Fruit fly (Drosophila melanogaster) whole organism, prepupa: ENCODE results near the gene Rbcn-3A.

Source experiments
- Blimp-1 ChIP-seq: fragments of 200-800 bp; sonication (Bioruptor generic); optimal IDR thresholded peaks from 3 replicates; lab custom pipeline; 2017; ENCODE audit warnings: missing biosample characterization, missing genetic modification characterization, mild to moderate bottlenecking, moderate library complexity, missing genetic modification reagents
- CG10631 ChIP-seq: fragments of 200-800 bp; sonication (Bioruptor generic); optimal IDR thresholded peaks from 2 replicates; lab custom pipeline; 2016; ENCODE audit warnings: missing biosample characterization, missing genetic modification characterization
- CG10669 ChIP-seq: fragments of 200-800 bp; sonication (Bioruptor generic); optimal IDR thresholded peaks from 3 replicates; lab custom pipeline; 2018; ENCODE audit warnings: missing biosample characterization, mild to moderate bottlenecking, missing genetic modification characterization, moderate library complexity
- CG11294 ChIP-seq: fragments of 200-800 bp; sonication (Bioruptor generic); IDR thresholded peaks from 2 replicates; pipeline ENCODE4 v1.3.6; 2022; ENCODE audit warnings: missing biosample characterization, missing genetic modification characterization
- CG11902 ChIP-seq: fragments of 200-800 bp; sonication (Bioruptor generic); optimal IDR thresholded peaks from 3 replicates; lab custom pipeline; 2016; ENCODE audit warnings: missing biosample characterization, missing genetic modification characterization
- CG1621 ChIP-seq: fragments of 200-800 bp; sonication (Bioruptor generic); optimal IDR thresholded peaks from 3 replicates; lab custom pipeline; 2018; ENCODE audit warnings: missing biosample characterization, mild to moderate bottlenecking, missing genetic modification characterization
- CG3032 ChIP-seq: fragments of 200-800 bp; optimal IDR thresholded peaks from 2 replicates; lab custom pipeline; 2019; ENCODE audit warnings: missing biosample characterization, mild to moderate bottlenecking, missing genetic modification characterization, moderate library complexity
- CG32006 ChIP-seq: fragments of 200-800 bp; sonication (Bioruptor generic); optimal IDR thresholded peaks from 3 replicates; lab custom pipeline; 2017; ENCODE audit warnings: missing biosample characterization, mild to moderate bottlenecking, missing genetic modification characterization
- CG3919 ChIP-seq: fragments of 200-800 bp; sonication (Bioruptor generic); optimal IDR thresholded peaks from 3 replicates; lab custom pipeline; 2016; ENCODE audit warnings: missing biosample characterization, missing genetic modification characterization
- CG4318 ChIP-seq: fragments of 200-800 bp; sonication (Bioruptor generic); optimal IDR thresholded peaks from 3 replicates; lab custom pipeline; 2017; ENCODE audit warnings: missing biosample characterization, mild to moderate bottlenecking, missing genetic modification characterization
- CG6163 ChIP-seq: fragments of 200-800 bp; sonication (Bioruptor generic); IDR thresholded peaks from 3 replicates; pipeline ENCODE4 v1.3.6; 2022; ENCODE audit warnings: missing biosample characterization, missing genetic modification characterization
- CG6792 ChIP-seq: fragments of 200-800 bp; sonication (Bioruptor generic); optimal IDR thresholded peaks from 3 replicates; lab custom pipeline; 2016; ENCODE audit warnings: missing biosample characterization, missing genetic modification characterization
- CG6808 ChIP-seq: fragments of 200-800 bp; sonication (Bioruptor generic); optimal IDR thresholded peaks from 3 replicates; lab custom pipeline; 2017; ENCODE audit warnings: missing biosample characterization, missing genetic modification characterization, mild to moderate bottlenecking, moderate library complexity, missing genetic modification reagents
- CG7368 ChIP-seq: fragments of 200-800 bp; sonication (Bioruptor generic); optimal IDR thresholded peaks from 3 replicates; lab custom pipeline; 2016; ENCODE audit warnings: missing biosample characterization, missing genetic modification characterization
- CG8119 ChIP-seq: fragments of 200-800 bp; sonication (Bioruptor generic); IDR thresholded peaks from 3 replicates; pipeline ENCODE4 v1.3.6; 2022; ENCODE audit warnings: missing biosample characterization, missing genetic modification characterization
- CG8319 ChIP-seq: fragments of 200-800 bp; sonication (Bioruptor generic); optimal IDR thresholded peaks from 3 replicates; lab custom pipeline; 2016; ENCODE audit warnings: missing biosample characterization, missing genetic modification characterization
- CG9139 ChIP-seq: fragments of 200-800 bp; sonication (Bioruptor generic); optimal IDR thresholded peaks from 3 replicates; lab custom pipeline; 2017; ENCODE audit warnings: missing biosample characterization, mild to moderate bottlenecking, missing genetic modification characterization
- Eip78C ChIP-seq: fragments of 200-800 bp; sonication (Bioruptor generic); peaks from one replicate; lab custom pipeline; 2016; ENCODE audit warnings: missing biosample characterization, missing genetic modification characterization
- Ets21C ChIP-seq: fragments of 200-800 bp; sonication (Bioruptor generic); optimal IDR thresholded peaks from 3 replicates; lab custom pipeline; 2016; ENCODE audit warnings: missing biosample characterization, missing genetic modification characterization
- Ets96B ChIP-seq: fragments of 200-800 bp; optimal IDR thresholded peaks from 2 replicates; lab custom pipeline; 2019; ENCODE audit warnings: missing biosample characterization, mild to moderate bottlenecking, missing genetic modification characterization, moderate library complexity
- Gug ChIP-seq: fragments of 200-800 bp; sonication (Bioruptor generic); IDR thresholded peaks from 2 replicates; pipeline ENCODE4 v1.3.6; 2022; ENCODE audit warnings: missing biosample characterization, missing genetic modification characterization
- Hr38 ChIP-seq: sonication (Bioruptor generic); optimal IDR thresholded peaks from 2 replicates; lab custom pipeline; 2016; ENCODE audit warnings: missing biosample characterization, missing genetic modification characterization
- Hr4 ChIP-seq: fragments of 200-800 bp; sonication (Bioruptor generic); optimal IDR thresholded peaks from 3 replicates; lab custom pipeline; 2016; ENCODE audit warnings: missing biosample characterization, missing genetic modification characterization
- Met ChIP-seq: fragments of 200-800 bp; sonication (Bioruptor generic); optimal IDR thresholded peaks from 3 replicates; lab custom pipeline; 2016; ENCODE audit warnings: missing biosample characterization, missing genetic modification characterization
- Sox14 ChIP-seq: fragments of 200-800 bp; sonication (Bioruptor generic); optimal IDR thresholded peaks from 3 replicates; lab custom pipeline; 2016; ENCODE audit warnings: missing biosample characterization, missing genetic modification characterization
- Sox15 ChIP-seq: fragments of 200-800 bp; sonication (Bioruptor generic); optimal IDR thresholded peaks from 3 replicates; lab custom pipeline; 2016; ENCODE audit warnings: missing biosample characterization, missing genetic modification characterization
- achi ChIP-seq: fragments of 200-800 bp; sonication (Bioruptor generic); optimal IDR thresholded peaks from 3 replicates; lab custom pipeline; 2016; ENCODE audit warnings: missing biosample characterization, missing genetic modification characterization
- acj6 ChIP-seq: fragments of 200-800 bp; sonication (Bioruptor generic); optimal IDR thresholded peaks from 3 replicates; lab custom pipeline; 2016; ENCODE audit warnings: missing biosample characterization, missing genetic modification characterization
- cyc ChIP-seq: fragments of 200-800 bp; sonication (Bioruptor generic); optimal IDR thresholded peaks from 3 replicates; lab custom pipeline; 2016; ENCODE audit warnings: missing biosample characterization, missing genetic modification characterization
- dac ChIP-seq: fragments of 200-800 bp; sonication (Bioruptor generic); optimal IDR thresholded peaks from 2 replicates; lab custom pipeline; 2017; ENCODE audit warnings: missing biosample characterization, mild to moderate bottlenecking, missing genetic modification characterization
- dsx ChIP-seq: fragments of 200-800 bp; optimal IDR thresholded peaks from 3 replicates; lab custom pipeline; 2019; ENCODE audit warnings: missing biosample characterization, mild to moderate bottlenecking, missing genetic modification characterization, moderate library complexity; ENCODE audit not compliant: poor library complexity, severe bottlenecking
- eg ChIP-seq: fragments of 200-800 bp; sonication (Bioruptor generic); IDR thresholded peaks from 3 replicates; pipeline ENCODE4 v1.3.6; 2022; ENCODE audit warnings: missing biosample characterization, missing genetic modification characterization
- esn ChIP-seq: fragments of 200-800 bp; sonication (Bioruptor generic); optimal IDR thresholded peaks from 2 replicates; lab custom pipeline; 2016; ENCODE audit warnings: missing biosample characterization, mild to moderate bottlenecking, missing genetic modification characterization, moderate library complexity
- fd85E ChIP-seq: fragments of 200-800 bp; sonication (Bioruptor generic); optimal IDR thresholded peaks from 3 replicates; lab custom pipeline; 2016; ENCODE audit warnings: missing biosample characterization, missing genetic modification characterization
- fkh ChIP-seq: fragments of 200-800 bp; sonication (Bioruptor generic); optimal IDR thresholded peaks from 3 replicates; lab custom pipeline; 2017; ENCODE audit warnings: missing biosample characterization, mild to moderate bottlenecking, missing genetic modification characterization, moderate library complexity
- lz ChIP-seq: fragments of 200-800 bp; sonication (Bioruptor generic); optimal IDR thresholded peaks from 3 replicates; lab custom pipeline; 2016; ENCODE audit warnings: missing biosample characterization, missing genetic modification characterization
- net ChIP-seq: fragments of 200-800 bp; sonication (Bioruptor generic); optimal IDR thresholded peaks from 3 replicates; lab custom pipeline; 2016; ENCODE audit warnings: missing biosample characterization, missing genetic modification characterization
- pdm3 ChIP-seq: fragments of 200-800 bp; sonication (Bioruptor generic); optimal IDR thresholded peaks from 3 replicates; lab custom pipeline; 2016; ENCODE audit warnings: missing biosample characterization, missing genetic modification characterization
- salr ChIP-seq, 2 experiments: fragments of 200-800 bp; sonication (Bioruptor generic); optimal IDR thresholded peaks; 3 replicates each; lab custom pipeline; 2016 to 2018; ENCODE audit warnings: missing biosample characterization in 2 of 2, missing genetic modification characterization in 2 of 2, mild to moderate bottlenecking in 1 of 2
- spab ChIP-seq: fragments of 200-800 bp; sonication (Bioruptor generic); optimal IDR thresholded peaks from 2 replicates; lab custom pipeline; 2017; ENCODE audit warnings: missing biosample characterization, mild to moderate bottlenecking, missing genetic modification characterization, missing genetic modification reagents
- ss ChIP-seq, 2 experiments: fragments of 200-800 bp; sonication (Bioruptor generic); optimal IDR thresholded peaks; 2 replicates in 1 of 2; 3 replicates in 1 of 2; lab custom pipeline; 2017 to 2018; ENCODE audit warnings: mild to moderate bottlenecking in 2 of 2, missing biosample characterization in 2 of 2, missing genetic modification characterization in 2 of 2, moderate library complexity in 1 of 2
- topi ChIP-seq: fragments of 200-800 bp; sonication (Bioruptor generic); optimal IDR thresholded peaks from 3 replicates; lab custom pipeline; 2016; ENCODE audit warnings: missing biosample characterization, missing genetic modification characterization
- vri ChIP-seq: fragments of 200-800 bp; sonication (Bioruptor generic); optimal IDR thresholded peaks from 3 replicates; lab custom pipeline; 2016; ENCODE audit warnings: missing biosample characterization, mild to moderate bottlenecking, missing genetic modification characterization

The Rbcn-3A gene

dm6 chrX:6267187-6267711 is 12.0 kb upstream of the Rbcn-3A start, which contains the start of gene schlank (continued):
- TF ChIP-seq Sox14 = peak; percentile 42
- no peak for TF ChIP-seq CG6808 (GFP tag; lab: Kevin White, UChicago)
- TF ChIP-seq fkh (GFP tag; lab: Kevin White, UChicago) = no peak
- no peak for TF ChIP-seq CG10669 (GFP tag; lab: Kevin White, UChicago)
- peak; percentile 41 for TF ChIP-seq CG3919 (GFP tag; lab: Kevin White, UChicago)
- TF ChIP-seq CG4318 (GFP tag; lab: Kevin White, UChicago) = no peak
- peak; percentile 59 for TF ChIP-seq CG8119 (GFP tag; lab: Robert Waterston, UW)
- no peak for TF ChIP-seq fd85E (GFP tag; lab: Kevin White, UChicago)
- TF ChIP-seq CG10631 = no peak
- peak; percentile 5 for TF ChIP-seq Blimp-1 (GFP tag; lab: Kevin White, UChicago)
- TF ChIP-seq Met = peak; percentile 54
- TF ChIP-seq CG9139 (GFP tag; lab: Kevin White, UChicago) = no peak
- TF ChIP-seq Gug (GFP tag; lab: Robert Waterston, UW) = peak; percentile 42; the same call in 1 of the 2 replicates
- TF ChIP-seq Hr38 (GFP tag; lab: Kevin White, UChicago) = no peak
- peak; percentile 32 for TF ChIP-seq vri (GFP tag; lab: Kevin White, UChicago)
- peak; percentile 38 for TF ChIP-seq Ets96B (tag; lab: Kevin White, UChicago)
- no peak for TF ChIP-seq achi (GFP tag; lab: Kevin White, UChicago)
- peak; percentile 68 for TF ChIP-seq CG6163

- TF ChIP-seq achi (GFP tag; lab: Kevin White, UChicago) (no peak), CG9139 (GFP tag; lab: Kevin White, UChicago) (no peak), topi (GFP tag; lab: Kevin White, UChicago) (no peak), CG32006 (GFP tag; lab: Kevin White, UChicago) (no peak), dsx (GFP tag; lab: Kevin White, UChicago) (no peak), cyc (GFP tag; lab: Kevin White, UChicago) (no peak), pdm3 (GFP tag; lab: Kevin White, UChicago) (no peak), vri (GFP tag; lab: Kevin White, UChicago) (no peak), Met (no peak), ss (GFP tag; optimal IDR thresholded peaks at IDR 0.05; lab: Kevin White, UChicago) (no peak), Hr4 (no peak), Blimp-1 (GFP tag; lab: Kevin White, UChicago) (no peak), Sox15 (no peak), lz (GFP tag; lab: Kevin White, UChicago) (no peak), CG8319 (GFP tag; lab: Kevin White, UChicago) (no peak), CG7368 (GFP tag; lab: Kevin White, UChicago) (no peak), esn (GFP tag; lab: Kevin White, UChicago) (no peak), Sox14 (no peak), CG11902 (GFP tag; lab: Kevin White, UChicago) (no peak), spab (GFP tag; lab: Kevin White, UChicago) (no peak)
These were observed 10.8 kb upstream of the Rbcn-3A start for dm6 chrX:6266092-6266491.

dm6 chrX:6265456-6265877 is 10.2 kb upstream of the Rbcn-3A start:
- TF ChIP-seq CG6792 (GFP tag; lab: Kevin White, UChicago) (peak; percentile 93), lz (GFP tag; lab: Kevin White, UChicago) (peak; percentile 92), CG10631 (peak; percentile 92), Gug (GFP tag; lab: Robert Waterston, UW) (peak; percentile 92), Ets21C (GFP tag; lab: Kevin White, UChicago) (peak; percentile 84), salr (GFP tag; optimal IDR thresholded peaks at IDR 0.05; lab: Kevin White, UChicago) (peak; percentile 67 to 95), CG1621 (tag; lab: Kevin White, UChicago) (peak; percentile 86), esn (GFP tag; lab: Kevin White, UChicago) (peak; percentile 93), Met (peak; percentile 91), dac (GFP tag; lab: Kevin White, UChicago) (peak; percentile 97), acj6 (GFP tag; lab: Kevin White, UChicago) (peak; percentile 90), CG3919 (GFP tag; lab: Kevin White, UChicago) (peak; percentile 93), spab (GFP tag; lab: Kevin White, UChicago) (peak; percentile 85), Hr4 (peak; percentile 97), CG11294 (peak; percentile 90), CG32006 (GFP tag; lab: Kevin White, UChicago) (peak; percentile 98), CG10669 (GFP tag; lab: Kevin White, UChicago) (peak; percentile 88), CG3032 (tag; lab: Kevin White, UChicago) (peak; percentile 80), CG8119 (GFP tag; lab: Robert Waterston, UW) (peak; percentile 97), pdm3 (GFP tag; lab: Kevin White, UChicago) (peak; percentile 96), cyc (GFP tag; lab: Kevin White, UChicago) (peak; percentile 85), CG6163 (peak; percentile 91), dsx (GFP tag; lab: Kevin White, UChicago) (peak; percentile 74), eg (peak; percentile 93), CG8319 (GFP tag; lab: Kevin White, UChicago) (peak; percentile 93), Eip78C (peak; percentile 98), Ets96B (tag; lab: Kevin White, UChicago) (peak; percentile 78), net (GFP tag; lab: Kevin White, UChicago) (peak; percentile 96), CG6808 (GFP tag; lab: Kevin White, UChicago) (peak; percentile 83)
